Worm (Caenorhabditis elegans): Measurements from ENCODE around the gene grl-7.

DNA sequence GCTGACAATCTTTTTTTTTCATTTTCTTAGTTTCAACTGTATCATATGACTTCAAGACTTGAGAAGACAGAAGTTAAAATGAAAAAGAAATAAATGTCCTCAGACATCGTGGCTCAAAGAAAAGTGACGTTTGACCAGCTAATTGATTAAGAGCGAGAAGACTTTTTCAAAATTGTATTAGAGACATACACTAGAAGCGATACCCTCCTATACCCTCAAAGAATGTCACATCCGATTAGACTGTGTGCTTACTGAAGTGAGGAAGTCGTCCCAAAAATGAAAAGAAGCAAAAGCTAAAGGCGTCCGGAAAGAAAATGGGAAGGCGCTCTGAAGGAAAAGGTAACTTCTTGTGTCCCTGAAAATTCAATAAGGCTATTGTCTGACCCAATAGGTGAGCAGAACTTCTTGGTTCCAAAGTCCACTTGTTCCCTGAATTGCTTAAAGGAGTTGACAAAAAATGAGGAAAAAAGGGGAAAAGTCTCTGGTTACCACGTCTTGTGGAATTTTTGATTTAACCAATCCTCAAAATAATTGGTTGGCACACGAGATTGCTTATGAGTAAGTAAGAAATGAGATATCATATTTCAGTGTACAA, 25.6 kb upstream of the grl-7 start:
- no peak for TF ChIP-seq dao-5 (tag; optimal IDR thresholded peaks at IDR 0.05)
- no peak for TF ChIP-seq W03F9.2 (tag; optimal IDR thresholded peaks at IDR 0.05)

Measured in whole organism, L4/young adult.